Fruit fly (Drosophila melanogaster): ENCODE data around the gene CG33642.

The CG33642 gene

dm6 chr2L:13535678-13536077 lies 5.9 kb downstream of the CG33642 start, which contains the start of gene CG15638:
Gene CG15638, minus strand, starts transcription at chr2L:13535778.
- TF ChIP-seq CG34224 (GFP tag; IDR thresholded peaks at IDR 0.05; ENCODE audit: partially characterized antibody) = no peak
- no peak for TF ChIP-seq CG32772 (GFP tag; IDR thresholded peaks at IDR 0.05)
- TF ChIP-seq btn (GFP tag; optimal IDR thresholded peaks at IDR 0.05) = no peak
- TF ChIP-seq CkIIα-i1 (GFP tag; IDR thresholded peaks at IDR 0.05) = no peak
- no peak for TF ChIP-seq bigmax (GFP tag; optimal IDR thresholded peaks at IDR 0.05)
- no peak for TF ChIP-seq Spps (tag; optimal IDR thresholded peaks at IDR 0.05)
- TF ChIP-seq CG9932 (GFP tag; IDR thresholded peaks at IDR 0.05) = no peak
- TF ChIP-seq CG10267 (tag; optimal IDR thresholded peaks at IDR 0.05) = no peak
- TF ChIP-seq lab (GFP tag; optimal IDR thresholded peaks at IDR 0.05) = no peak
- TF ChIP-seq jumu (GFP tag; optimal IDR thresholded peaks at IDR 0.05) = no peak
- TF ChIP-seq CG3847 (GFP tag; IDR thresholded peaks at IDR 0.05) = no peak
- TF ChIP-seq trem (tag; optimal IDR thresholded peaks at IDR 0.05) = no peak
- no peak for TF ChIP-seq exex (tag; optimal IDR thresholded peaks at IDR 0.05)
- no peak for TF ChIP-seq p53 (GFP tag; optimal IDR thresholded peaks at IDR 0.05)
- TF ChIP-seq NC2β (GFP tag; optimal IDR thresholded peaks at IDR 0.05) = no peak
- no peak for TF ChIP-seq Chrac-16 (GFP tag; optimal IDR thresholded peaks at IDR 0.05)
- TF ChIP-seq unpg (GFP tag; optimal IDR thresholded peaks at IDR 0.05) = no peak
- TF ChIP-seq Side (GFP tag; optimal IDR thresholded peaks at IDR 0.05) = no peak
- no peak for TF ChIP-seq CG31441 (GFP tag; IDR thresholded peaks at IDR 0.05)

DNA sequence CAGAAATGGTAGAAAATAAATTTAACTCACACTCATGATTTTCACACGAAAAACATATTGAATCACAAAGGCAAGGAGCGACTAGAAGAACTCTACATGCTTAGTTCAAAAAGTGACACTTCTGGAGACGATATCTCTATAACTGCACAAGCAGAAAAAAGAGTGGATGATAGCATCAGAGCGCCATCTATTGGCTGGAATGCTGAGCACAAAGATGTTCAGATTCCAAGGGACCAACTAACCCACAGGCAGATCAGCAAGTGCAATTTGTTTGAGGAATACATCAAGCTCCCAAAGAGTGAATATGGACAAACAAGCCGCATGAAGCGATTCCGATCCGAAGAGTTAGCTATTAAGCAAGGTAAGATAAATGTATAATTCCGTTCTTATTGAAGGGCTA lies 10.9 kb downstream of the CG33642 start, which contains the start of gene CG16852:
Gene CG16852 (plus strand): TSS at position 48 of the 400 bp plus-strand sequence.
- TF ChIP-seq amos (GFP tag; IDR thresholded peaks at IDR 0.05; ENCODE audit: partially characterized antibody) = no peak
- peak; percentile 56 for TF ChIP-seq CG10979 (tag; optimal IDR thresholded peaks at IDR 0.05)
- no peak for TF ChIP-seq Deaf1 (tag; optimal IDR thresholded peaks at IDR 0.05)
- peak; percentile 79 for TF ChIP-seq CTCF (GFP tag; optimal IDR thresholded peaks at IDR 0.05)
- TF ChIP-seq CG11560 (tag; IDR thresholded peaks at IDR 0.05) = no peak
- TF ChIP-seq Side (GFP tag; optimal IDR thresholded peaks at IDR 0.05) = no peak
- no peak for TF ChIP-seq CG2202 (tag; optimal IDR thresholded peaks at IDR 0.05)

DNA sequence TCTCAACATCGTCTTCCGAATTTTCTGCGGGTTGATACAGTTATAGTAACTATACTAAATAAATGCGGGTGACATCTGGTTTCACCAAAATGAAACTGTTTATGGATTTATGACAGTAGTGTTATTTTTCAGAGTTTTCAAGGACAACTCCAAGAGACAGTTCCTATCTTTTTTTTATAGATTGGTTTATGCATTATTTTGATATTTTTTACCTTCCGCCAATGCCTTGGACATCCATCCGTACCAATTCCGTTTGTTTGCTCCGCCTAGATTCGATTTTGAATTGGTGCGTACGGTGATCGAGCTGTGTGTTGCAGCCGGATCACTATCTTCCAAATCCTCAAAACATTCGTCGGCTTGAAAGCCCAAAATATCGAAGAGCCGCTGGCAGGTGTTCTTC lies 12.2 kb downstream of the CG33642 start, which contains the start of gene CG16853:
Gene CG16853 (plus strand): TSS at position 301 of the 400 bp plus-strand sequence.
- no peak for TF ChIP-seq CG12942 (GFP tag; optimal IDR thresholded peaks at IDR 0.05)
- no peak for TF ChIP-seq fd3F (GFP tag; optimal IDR thresholded peaks at IDR 0.05)
- no peak for TF ChIP-seq Ravus (GFP tag; IDR thresholded peaks at IDR 0.05)
- TF ChIP-seq ab (GFP tag; optimal IDR thresholded peaks at IDR 0.05) = no peak

- peak; percentile 50 for TF ChIP-seq sens (GFP tag)
- no peak for TF ChIP-seq CG7963 (GFP tag; IDR thresholded peaks at IDR 0.05; ENCODE audit: partially characterized antibody)
- TF ChIP-seq CG10147 (GFP tag; optimal IDR thresholded peaks at IDR 0.05) = no peak
Measured at dm6 chr2L:13542476-13542875, 12.7 kb downstream of the CG33642 start, which contains the start of gene CG9263. Gene CG9263, minus strand, starts transcription at chr2L:13542576.

dm6 chr2L:13545678-13546077 lies 15.9 kb downstream of the CG33642 start:
- TF ChIP-seq CG13296 (GFP tag; optimal IDR thresholded peaks at IDR 0.05) (no peak), CG17361 (GFP tag; IDR thresholded peaks at IDR 0.05) (no peak), MESR4 (GFP tag; optimal IDR thresholded peaks at IDR 0.05) (no peak), Hr78 (GFP tag; optimal IDR thresholded peaks at IDR 0.05) (no peak), Fer2 (tag; optimal IDR thresholded peaks at IDR 0.05) (no peak), sens (GFP tag) (peak; percentile 69), Aef1 (GFP tag; IDR thresholded peaks at IDR 0.05) (0 out of 3 replicates have a peak, but pooled peaks have one; percentile 14), Hey (tag; optimal IDR thresholded peaks at IDR 0.05) (no peak), zf30C (GFP tag; optimal IDR thresholded peaks at IDR 0.05) (no peak), nerfin-2 (GFP tag; IDR thresholded peaks at IDR 0.05; ENCODE audit: partially characterized antibody) (no peak), Med (GFP tag) (peak; percentile 22), vvl (GFP tag; IDR thresholded peaks at IDR 0.05) (0 out of 2 replicates have a peak, but pooled peaks have one; percentile 16), Drgx (GFP tag; IDR thresholded peaks at IDR 0.05) (peak; percentile 59), Deaf1 (tag; optimal IDR thresholded peaks at IDR 0.05) (peak; percentile 79), CG13894 (tag; optimal IDR thresholded peaks at IDR 0.05) (peak; percentile 92), chinmo (GFP tag; IDR thresholded peaks at IDR 0.05; ENCODE audit: partially characterized antibody) (0 out of 4 replicates have a peak, but pooled peaks have one; percentile 67)

Measured in whole organism, embryonic.